Fruit fly (Drosophila melanogaster): ENCODE data around the gene CG32112.

Gene CG32112

DNA sequence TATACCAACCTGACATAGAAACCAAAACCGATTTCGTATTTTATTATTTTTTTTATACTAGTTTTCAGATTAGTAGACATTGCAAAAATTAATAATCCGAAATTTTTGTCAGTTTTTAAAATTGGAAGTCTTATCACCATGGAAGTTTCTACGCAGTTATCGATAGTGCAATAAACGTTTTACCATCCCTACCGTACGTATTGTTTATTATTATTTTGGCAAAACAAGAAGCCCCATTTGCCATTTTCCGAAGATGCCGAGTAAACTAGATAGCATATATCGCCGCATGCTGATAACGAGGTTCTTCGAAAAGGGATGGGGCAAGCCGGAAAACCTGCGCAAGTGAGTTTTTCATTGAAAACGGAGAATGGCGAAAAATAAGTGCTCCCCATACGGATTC lies at the start of gene CG32112:
Gene CG32112, plus strand, starts transcription at position 111 of the 400 bp plus-strand sequence.
- TF ChIP-seq gl (tag; optimal IDR thresholded peaks at IDR 0.05) (no peak), D1 (tag; optimal IDR thresholded peaks at IDR 0.05) (peak; percentile 38)

DNA sequence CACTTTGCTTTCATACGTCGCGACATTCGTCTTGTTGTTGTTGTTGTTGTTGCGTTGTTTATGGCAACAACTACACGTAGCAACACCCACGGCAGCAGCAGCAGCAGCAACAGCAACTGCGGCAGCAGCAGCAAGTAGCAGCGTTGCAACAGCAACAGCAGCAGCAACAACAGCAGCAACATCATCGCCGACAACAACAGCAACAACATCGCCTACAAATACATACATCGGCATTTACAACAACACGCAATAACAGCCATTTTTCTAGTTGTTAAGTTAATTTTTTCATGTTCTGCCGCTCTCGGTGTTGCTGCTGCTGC lies 49.0 kb upstream of the CG32112 start:
- no peak for TF ChIP-seq CG4496 (GFP tag; IDR thresholded peaks at IDR 0.05)

dm6 chr3L:12692881-12693752 lies 48.4 kb upstream of the CG32112 start, which contains the start of gene mirr:
TSS of gene mirr (plus strand) at chr3L:12693639.
- TF ChIP-seq gl (tag; optimal IDR thresholded peaks at IDR 0.05) (peak; percentile 49), CG9948 (tag; optimal IDR thresholded peaks at IDR 0.05) (no peak), CG8301 (tag; optimal IDR thresholded peaks at IDR 0.05) (no peak), CG15710 (tag; optimal IDR thresholded peaks at IDR 0.05) (no peak), EcR (GFP tag; optimal IDR thresholded peaks at IDR 0.05) (no peak), CG12605 (GFP tag; IDR thresholded peaks at IDR 0.05) (no peak), CG4496 (GFP tag; IDR thresholded peaks at IDR 0.05) (peak; percentile 28), CG13204 (GFP tag; optimal IDR thresholded peaks at IDR 0.05) (peak; percentile 70), D1 (tag; optimal IDR thresholded peaks at IDR 0.05) (no peak), CG32121 (GFP tag; IDR thresholded peaks at IDR 0.05) (no peak), Pif1A (GFP tag; optimal IDR thresholded peaks at IDR 0.05) (no peak), CG14655 (GFP tag; optimal IDR thresholded peaks at IDR 0.05) (peak; percentile 46), CG10348 (GFP tag; IDR thresholded peaks at IDR 0.05) (no peak), CG34367 (tag; optimal IDR thresholded peaks at IDR 0.05) (no peak), rn (GFP tag; IDR thresholded peaks at IDR 0.05) (0 out of 2 replicates have a peak, but pooled peaks have one; percentile 21), Ets98B (GFP tag; IDR thresholded peaks at IDR 0.05) (no peak; the same call in 1 of the 2 replicates), CG17806 (tag; optimal IDR thresholded peaks at IDR 0.05) (no peak), CG8159 (tag; optimal IDR thresholded peaks at IDR 0.05) (peak; percentile 29), fd96Ca (GFP tag; IDR thresholded peaks at IDR 0.05) (peak; percentile 54; the same call in 1 of the 3 replicates), Snoo (tag; optimal IDR thresholded peaks at IDR 0.05) (no peak), Pif1B (GFP tag; optimal IDR thresholded peaks at IDR 0.05) (peak; percentile 24)

dm6 chr3L:12694539-12695525 lies 46.7 kb upstream of the CG32112 start:
- TF ChIP-seq CG9948 (tag; optimal IDR thresholded peaks at IDR 0.05) (no peak), Ets98B (GFP tag; IDR thresholded peaks at IDR 0.05) (no peak), Snoo (tag; optimal IDR thresholded peaks at IDR 0.05) (no peak), D1 (tag; optimal IDR thresholded peaks at IDR 0.05) (no peak), CG34367 (tag; optimal IDR thresholded peaks at IDR 0.05) (no peak), gl (tag; optimal IDR thresholded peaks at IDR 0.05) (no peak), CG15710 (tag; optimal IDR thresholded peaks at IDR 0.05) (no peak), Pif1B (GFP tag; optimal IDR thresholded peaks at IDR 0.05) (no peak), Pif1A (GFP tag; optimal IDR thresholded peaks at IDR 0.05) (no peak)

DNA sequence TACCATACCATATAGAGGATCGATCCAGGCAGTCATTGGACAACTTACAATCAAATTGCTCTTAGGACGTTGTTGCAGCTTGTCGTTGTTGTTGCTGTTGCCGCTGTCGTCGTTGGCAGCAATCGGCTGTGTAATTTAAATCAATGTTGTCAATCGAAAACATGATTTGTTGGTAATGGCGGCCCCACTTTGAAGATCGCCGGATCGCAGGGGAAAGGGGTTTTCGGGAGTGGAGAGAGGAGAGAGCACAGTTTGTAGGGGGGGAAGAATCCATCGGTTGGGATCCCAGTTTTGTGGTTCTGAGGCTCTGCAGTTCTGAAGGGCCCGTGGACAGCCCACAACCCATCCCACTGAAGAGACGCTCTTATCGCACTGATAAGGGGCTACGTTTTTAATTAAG lies 45.8 kb upstream of the CG32112 start:
- TF ChIP-seq EcR (GFP tag; optimal IDR thresholded peaks at IDR 0.05) (no peak), CG8159 (tag; optimal IDR thresholded peaks at IDR 0.05) (no peak), CG12605 (GFP tag; IDR thresholded peaks at IDR 0.05) (no peak), rn (GFP tag; IDR thresholded peaks at IDR 0.05) (no peak), CG4496 (GFP tag; IDR thresholded peaks at IDR 0.05) (no peak), Pif1B (GFP tag; optimal IDR thresholded peaks at IDR 0.05) (no peak), CG14655 (GFP tag; optimal IDR thresholded peaks at IDR 0.05) (no peak), D1 (tag; optimal IDR thresholded peaks at IDR 0.05) (no peak), fd96Ca (GFP tag; IDR thresholded peaks at IDR 0.05) (no peak), CG9948 (tag; optimal IDR thresholded peaks at IDR 0.05) (no peak), Pif1A (GFP tag; optimal IDR thresholded peaks at IDR 0.05) (no peak), CG34367 (tag; optimal IDR thresholded peaks at IDR 0.05) (no peak), CG15710 (tag; optimal IDR thresholded peaks at IDR 0.05) (no peak), Ets98B (GFP tag; IDR thresholded peaks at IDR 0.05) (no peak)

DNA sequence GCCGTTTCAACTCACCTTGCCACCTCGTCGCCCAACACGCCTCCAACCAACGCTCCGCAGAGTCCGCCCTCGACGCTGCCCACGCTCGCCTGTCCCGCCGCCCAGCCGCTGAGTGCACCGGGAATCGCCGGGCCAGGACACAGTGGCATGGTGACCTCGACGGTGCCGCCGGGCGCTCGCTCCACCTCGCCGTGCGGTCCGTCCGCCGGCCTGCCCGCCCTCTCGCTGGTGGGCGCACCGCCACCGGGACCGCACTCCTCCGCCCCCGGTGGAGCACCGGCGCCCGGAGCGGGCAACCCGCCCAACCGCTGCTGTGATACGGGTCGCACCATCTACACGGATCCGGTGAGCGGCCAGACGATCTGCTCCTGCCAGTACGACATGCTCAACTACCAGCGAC lies 45.0 kb upstream of the CG32112 start:
- TF ChIP-seq CG12605 (GFP tag; IDR thresholded peaks at IDR 0.05): no peak
- TF ChIP-seq CG8159 (tag; optimal IDR thresholded peaks at IDR 0.05): no peak

Data from whole organism, pupa.